Fruit fly (Drosophila melanogaster): Measurements from ENCODE around the gene twr.

The twr gene

dm6 chr3R:6644334-6644733 is 13.3 kb upstream of the twr start, which contains the start of gene Ass:
Gene Ass (minus strand): TSS chr3R:6644434.
- TF ChIP-seq cic (GFP tag; optimal IDR thresholded peaks at IDR 0.05) (peak; percentile 34), Crg-1 (GFP tag; optimal IDR thresholded peaks at IDR 0.05) (no peak)

dm6 chr3R:6646740-6647139 is 10.9 kb upstream of the twr start, which contains the start of gene Taf1:
Gene Taf1 (plus strand): TSS chr3R:6646889.
- TF ChIP-seq Mnt (GFP tag; optimal IDR thresholded peaks at IDR 0.05) = peak; percentile 20
- TF ChIP-seq CG33017 (tag; optimal IDR thresholded peaks at IDR 0.05) = no peak
- peak; percentile 60 for TF ChIP-seq toe (GFP tag; optimal IDR thresholded peaks at IDR 0.05)
- no peak for TF ChIP-seq CG7101 (tag; optimal IDR thresholded peaks at IDR 0.05)
- TF ChIP-seq bab1 (GFP tag; optimal IDR thresholded peaks at IDR 0.05) = peak; percentile 17
- peak; percentile 20 for TF ChIP-seq Hr96 (GFP tag; optimal IDR thresholded peaks at IDR 0.05)
- TF ChIP-seq CG12768 (GFP tag; optimal IDR thresholded peaks at IDR 0.05) = peak; percentile 39

dm6 chr3R:6659941-6660340 is 2.3 kb downstream of the twr start, which contains the start of gene agt:
Gene agt (minus strand): TSS chr3R:6660100.
- peak; percentile 36 for TF ChIP-seq CG14711 (tag; optimal IDR thresholded peaks at IDR 0.05)
- TF ChIP-seq pad (GFP tag; optimal IDR thresholded peaks at IDR 0.05) = no peak

- TF ChIP-seq CG1620 (GFP tag; optimal IDR thresholded peaks at IDR 0.05) (no peak), CG7045 (GFP tag; optimal IDR thresholded peaks at IDR 0.05) (no peak), kay (GFP tag; ENCODE audit: borderline replicate concordance) (no peak), Crg-1 (GFP tag; optimal IDR thresholded peaks at IDR 0.05) (no peak), tj (GFP tag; optimal IDR thresholded peaks at IDR 0.05) (no peak), toe (GFP tag; optimal IDR thresholded peaks at IDR 0.05) (no peak), pad (GFP tag; optimal IDR thresholded peaks at IDR 0.05) (no peak), CG12768 (GFP tag; optimal IDR thresholded peaks at IDR 0.05) (no peak)
Measured at dm6 chr3R:6662613-6663288, 5.1 kb downstream of the twr start.

dm6 chr3R:6663289-6663666 is 5.6 kb downstream of the twr start:
- no peak for TF ChIP-seq CG12768 (GFP tag; optimal IDR thresholded peaks at IDR 0.05)

- TF ChIP-seq CG11617 (GFP tag; optimal IDR thresholded peaks at IDR 0.05) (no peak), CG1620 (GFP tag; optimal IDR thresholded peaks at IDR 0.05) (no peak), CG7045 (GFP tag; optimal IDR thresholded peaks at IDR 0.05) (no peak), tj (GFP tag; optimal IDR thresholded peaks at IDR 0.05) (no peak), Crg-1 (GFP tag; optimal IDR thresholded peaks at IDR 0.05) (no peak), bab1 (GFP tag; optimal IDR thresholded peaks at IDR 0.05) (no peak), cic (GFP tag; optimal IDR thresholded peaks at IDR 0.05) (no peak), toe (GFP tag; optimal IDR thresholded peaks at IDR 0.05) (no peak), CG33017 (tag; optimal IDR thresholded peaks at IDR 0.05) (no peak), Hr96 (GFP tag; optimal IDR thresholded peaks at IDR 0.05) (no peak), CG12768 (GFP tag; optimal IDR thresholded peaks at IDR 0.05) (no peak), kay (GFP tag; ENCODE audit: borderline replicate concordance) (no peak), CG14711 (tag; optimal IDR thresholded peaks at IDR 0.05) (no peak), CG7101 (tag; optimal IDR thresholded peaks at IDR 0.05) (no peak)
Measured at dm6 chr3R:6664371-6665116, 6.9 kb downstream of the twr start.

DNA sequence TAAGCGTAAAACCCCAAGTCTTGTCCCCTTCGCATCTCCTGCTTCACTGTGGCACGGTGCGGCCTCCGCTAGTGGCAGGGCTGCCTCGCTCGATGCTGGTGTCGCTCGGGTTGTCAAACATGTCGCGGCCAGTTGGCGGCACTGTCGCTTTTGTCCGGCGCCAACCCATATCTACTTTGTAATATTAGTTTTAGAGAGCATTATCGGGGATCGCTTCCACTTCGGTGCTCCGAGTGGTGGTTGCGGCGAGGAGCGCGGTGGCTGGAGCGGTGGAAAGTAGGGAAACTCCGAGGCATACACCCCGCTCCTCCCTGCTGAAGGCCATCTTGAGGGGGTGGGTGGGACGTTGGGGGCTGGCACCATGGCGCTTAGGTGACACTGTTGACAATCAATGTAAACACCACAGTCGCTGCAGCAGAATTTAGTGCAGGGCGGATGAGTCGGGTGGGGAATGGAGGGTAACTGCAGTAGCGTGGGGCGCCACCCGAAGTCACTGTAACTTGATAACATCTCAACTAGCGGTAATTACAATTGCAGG is 7.5 kb downstream of the twr start:
- no peak for TF ChIP-seq CG7045 (GFP tag; optimal IDR thresholded peaks at IDR 0.05)

dm6 chr3R:6667245-6667644 is 9.6 kb downstream of the twr start:
- TF ChIP-seq pad (GFP tag; optimal IDR thresholded peaks at IDR 0.05) (no peak), CG14711 (tag; optimal IDR thresholded peaks at IDR 0.05) (no peak), Crg-1 (GFP tag; optimal IDR thresholded peaks at IDR 0.05) (no peak), Mnt (GFP tag; optimal IDR thresholded peaks at IDR 0.05) (no peak), CG1620 (GFP tag; optimal IDR thresholded peaks at IDR 0.05) (no peak), tj (GFP tag; optimal IDR thresholded peaks at IDR 0.05) (no peak)

DNA sequence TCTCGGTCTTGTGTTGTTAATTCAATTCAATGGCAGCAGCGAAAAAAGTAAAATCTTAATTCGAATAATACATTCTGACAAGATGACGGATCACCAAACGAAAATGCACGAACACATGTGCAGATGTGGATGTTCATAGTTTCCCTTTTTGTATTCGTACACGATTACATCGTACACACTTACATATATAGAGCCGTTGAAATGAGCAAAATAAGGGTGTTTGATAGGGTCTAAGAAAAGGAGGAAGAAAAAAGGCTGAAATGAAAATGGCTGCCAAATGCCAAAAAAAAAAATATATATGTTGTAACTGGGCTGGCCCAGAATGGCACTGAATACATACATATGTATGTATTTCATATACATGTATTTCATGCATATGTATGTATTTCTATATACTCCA is 10.6 kb downstream of the twr start:
- no peak for TF ChIP-seq CG1620 (GFP tag; optimal IDR thresholded peaks at IDR 0.05)
- no peak for TF ChIP-seq cic (GFP tag; optimal IDR thresholded peaks at IDR 0.05)
- TF ChIP-seq pad (GFP tag; optimal IDR thresholded peaks at IDR 0.05) = no peak
- TF ChIP-seq CG33017 (tag; optimal IDR thresholded peaks at IDR 0.05) = no peak
- no peak for TF ChIP-seq Crg-1 (GFP tag; optimal IDR thresholded peaks at IDR 0.05)
- no peak for TF ChIP-seq CG7101 (tag; optimal IDR thresholded peaks at IDR 0.05)
- no peak for TF ChIP-seq Mnt (GFP tag; optimal IDR thresholded peaks at IDR 0.05)
- TF ChIP-seq Hr96 (GFP tag; optimal IDR thresholded peaks at IDR 0.05) = no peak
- TF ChIP-seq kay (GFP tag; ENCODE audit: borderline replicate concordance) = no peak
- no peak for TF ChIP-seq cnc (optimal IDR thresholded peaks at IDR 0.05)
- no peak for TF ChIP-seq CG5204 (GFP tag; optimal IDR thresholded peaks at IDR 0.05)
- TF ChIP-seq CG12768 (GFP tag; optimal IDR thresholded peaks at IDR 0.05) = no peak
- TF ChIP-seq CG11617 (GFP tag; optimal IDR thresholded peaks at IDR 0.05) = no peak
